Worm (Caenorhabditis elegans) whole organism, L3 larva: Measurements from ENCODE around the gene C55C3.1.

ENCODE experiments used
- R02D3.7 ChIP-seq: fragments of 150-350 bp; optimal IDR thresholded peaks from 2 replicates; lab custom pipeline; 2014; ENCODE audit warnings: missing biosample characterization, missing genetic modification characterization
- ZK546.5 ChIP-seq: sonication (generic microtip); optimal IDR thresholded peaks from 2 replicates; lab custom pipeline; 2017; ENCODE audit warnings: missing biosample characterization, missing genetic modification characterization
- aly-2 ChIP-seq: fragments of 150-350 bp; optimal IDR thresholded peaks from 2 replicates; lab custom pipeline; 2014; ENCODE audit warnings: missing biosample characterization, missing genetic modification characterization
- ama-1 ChIP-seq: fragments of 150-350 bp; optimal IDR thresholded peaks from 2 replicates; lab custom pipeline; 2018
- ceh-28 ChIP-seq: fragments of 150-350 bp; optimal IDR thresholded peaks from 2 replicates; lab custom pipeline; 2014; ENCODE audit warnings: missing biosample characterization, missing genetic modification reagents, missing genetic modification characterization
- ceh-82 ChIP-seq: fragments of 150-350 bp; optimal IDR thresholded peaks from 2 replicates; lab custom pipeline; 2014; ENCODE audit warnings: missing biosample characterization, missing genetic modification characterization
- ceh-9 ChIP-seq: sonication (generic microtip); optimal IDR thresholded peaks from 2 replicates; lab custom pipeline; 2018; ENCODE audit warnings: missing biosample characterization, missing genetic modification characterization
- daf-12 ChIP-seq: fragments of 150-350 bp; optimal IDR thresholded peaks from 2 replicates; lab custom pipeline; 2014; ENCODE audit warnings: missing biosample characterization, missing genetic modification reagents, missing genetic modification characterization
- egl-27 ChIP-seq: sonication (generic microtip); optimal IDR thresholded peaks from 4 replicates; lab custom pipeline; 2017; ENCODE audit warnings: missing biosample characterization, missing genetic modification reagents, missing genetic modification characterization
- egl-5 ChIP-seq: fragments of 150-350 bp; optimal IDR thresholded peaks from 2 replicates; lab custom pipeline; 2017; ENCODE audit warnings: missing biosample characterization, missing genetic modification reagents, missing genetic modification characterization, inconsistent platforms
- elt-1 ChIP-seq: fragments of 150-350 bp; optimal IDR thresholded peaks from 2 replicates; lab custom pipeline; 2014; ENCODE audit warnings: missing biosample characterization, missing genetic modification characterization
- elt-2 ChIP-seq: sonication (generic microtip); optimal IDR thresholded peaks from 2 replicates; lab custom pipeline; 2016; ENCODE audit warnings: missing genetic modification reagents, mild to moderate bottlenecking, missing genetic modification characterization, missing compliant biosample characterization
- elt-3 ChIP-seq, 3 experiments: fragments of 150-350 bp in 1 of 3; sonication (generic microtip) in 2 of 3; optimal IDR thresholded peaks; 2 replicates in 2 of 3; 4 replicates in 1 of 3; lab custom pipeline; 2014 to 2017; ENCODE audit warnings: missing biosample characterization in 3 of 3, missing genetic modification characterization in 3 of 3
- eor-1 ChIP-seq, 2 experiments: fragments of 150-350 bp; optimal IDR thresholded peaks; 2 replicates each; lab custom pipeline; 2014 to 2018; ENCODE audit warnings: missing biosample characterization in 2 of 2, missing genetic modification characterization in 2 of 2
- fkh-10 ChIP-seq: sonication (generic microtip); optimal IDR thresholded peaks from 2 replicates; lab custom pipeline; 2017; ENCODE audit warnings: missing biosample characterization, missing genetic modification reagents, missing genetic modification characterization
- hmg-11 ChIP-seq: sonication (generic microtip); optimal IDR thresholded peaks from 2 replicates; lab custom pipeline; 2016; ENCODE audit warnings: missing genetic modification characterization, missing compliant biosample characterization
- jun-1 ChIP-seq: fragments of 150-350 bp; optimal IDR thresholded peaks from 2 replicates; lab custom pipeline; 2014; ENCODE audit warnings: missing biosample characterization, missing genetic modification reagents, missing genetic modification characterization
- lin-15B ChIP-seq: fragments of 150-350 bp; optimal IDR thresholded peaks from 2 replicates; lab custom pipeline; 2014; ENCODE audit warnings: missing biosample characterization, missing genetic modification characterization
- lin-39 ChIP-seq: fragments of 150-350 bp; optimal IDR thresholded peaks from 2 replicates; lab custom pipeline; 2018; ENCODE audit warnings: missing biosample characterization, missing genetic modification reagents, missing genetic modification characterization
- lsy-12 ChIP-seq: sonication (generic microtip); optimal IDR thresholded peaks from 2 replicates; lab custom pipeline; 2016; ENCODE audit warnings: mild to moderate bottlenecking, missing genetic modification characterization, missing compliant biosample characterization
- mdl-1 ChIP-seq: fragments of 150-350 bp; optimal IDR thresholded peaks from 2 replicates; lab custom pipeline; 2014; ENCODE audit warnings: missing biosample characterization, missing genetic modification characterization
- nfya-1 ChIP-seq: sonication (generic microtip); optimal IDR thresholded peaks from 2 replicates; lab custom pipeline; 2017; ENCODE audit warnings: missing genetic modification characterization, mild to moderate bottlenecking, missing compliant biosample characterization, antibody characterized with exemption, moderate library complexity; ENCODE audit not compliant: insufficient read depth
- nhr-11 ChIP-seq: fragments of 150-350 bp; optimal IDR thresholded peaks from 2 replicates; lab custom pipeline; 2014; ENCODE audit warnings: missing biosample characterization, missing genetic modification characterization
- nhr-12 ChIP-seq: fragments of 150-350 bp; optimal IDR thresholded peaks from 2 replicates; lab custom pipeline; 2014; ENCODE audit warnings: missing biosample characterization, missing genetic modification characterization
- nhr-23 ChIP-seq: fragments of 150-350 bp; optimal IDR thresholded peaks from 2 replicates; lab custom pipeline; 2014; ENCODE audit warnings: missing biosample characterization, missing genetic modification reagents, missing genetic modification characterization
- nhr-237 ChIP-seq: fragments of 150-350 bp; optimal IDR thresholded peaks from 2 replicates; lab custom pipeline; 2014; ENCODE audit warnings: missing biosample characterization, missing genetic modification characterization
- nhr-25 ChIP-seq: sonication (generic microtip); optimal IDR thresholded peaks from 2 replicates; lab custom pipeline; 2017; ENCODE audit warnings: missing biosample characterization, missing genetic modification characterization
- nhr-43 ChIP-seq: sonication (generic microtip); optimal IDR thresholded peaks from 2 replicates; lab custom pipeline; 2016; ENCODE audit warnings: mild to moderate bottlenecking, missing genetic modification characterization, missing compliant biosample characterization; ENCODE audit not compliant: poor library complexity, severe bottlenecking
- nhr-76 ChIP-seq: fragments of 150-350 bp; sonication (generic microtip); optimal IDR thresholded peaks from 5 replicates; lab custom pipeline; 2014; ENCODE audit warnings: missing biosample characterization, missing genetic modification characterization
- nhr-77 ChIP-seq: fragments of 150-350 bp; optimal IDR thresholded peaks from 2 replicates; lab custom pipeline; 2014; ENCODE audit warnings: missing biosample characterization, missing genetic modification characterization
- pha-4 ChIP-seq: fragments of 150-350 bp; optimal IDR thresholded peaks from 2 replicates; lab custom pipeline; 2014; ENCODE audit warnings: missing biosample characterization, missing genetic modification reagents, missing genetic modification characterization
- pqm-1 ChIP-seq: fragments of 150-350 bp; optimal IDR thresholded peaks from 2 replicates; lab custom pipeline; 2017; ENCODE audit warnings: missing biosample characterization, missing genetic modification characterization, inconsistent platforms
- sea-2 ChIP-seq: fragments of 150-350 bp; sonication (generic microtip); optimal IDR thresholded peaks from 4 replicates; lab custom pipeline; 2014; ENCODE audit warnings: missing biosample characterization, missing genetic modification reagents, missing genetic modification characterization
- snpc-4 ChIP-seq: fragments of 150-350 bp; optimal IDR thresholded peaks from 2 replicates; lab custom pipeline; 2014; ENCODE audit warnings: missing biosample characterization, missing genetic modification characterization
- tbx-2 ChIP-seq: sonication (generic microtip); optimal IDR thresholded peaks from 2 replicates; lab custom pipeline; 2016; ENCODE audit warnings: mild to moderate bottlenecking, missing genetic modification characterization, missing compliant biosample characterization
- unc-39 ChIP-seq: sonication (generic microtip); optimal IDR thresholded peaks from 4 replicates; lab custom pipeline; 2017; ENCODE audit warnings: missing biosample characterization, missing genetic modification characterization
- unc-62 ChIP-seq: fragments of 150-350 bp; sonication (generic microtip); optimal IDR thresholded peaks from 4 replicates; lab custom pipeline; 2014; ENCODE audit warnings: missing biosample characterization, missing genetic modification reagents, missing genetic modification characterization
- zag-1 ChIP-seq: fragments of 150-350 bp; optimal IDR thresholded peaks from 2 replicates; lab custom pipeline; 2014; ENCODE audit warnings: missing biosample characterization, missing genetic modification characterization
- ztf-11 ChIP-seq: fragments of 150-350 bp; optimal IDR thresholded peaks from 2 replicates; lab custom pipeline; 2014; ENCODE audit warnings: missing biosample characterization, missing genetic modification characterization
- ztf-4 ChIP-seq: fragments of 150-350 bp; optimal IDR thresholded peaks from 2 replicates; lab custom pipeline; 2014; ENCODE audit warnings: missing biosample characterization, missing genetic modification characterization

C55C3.1 gene

DNA sequence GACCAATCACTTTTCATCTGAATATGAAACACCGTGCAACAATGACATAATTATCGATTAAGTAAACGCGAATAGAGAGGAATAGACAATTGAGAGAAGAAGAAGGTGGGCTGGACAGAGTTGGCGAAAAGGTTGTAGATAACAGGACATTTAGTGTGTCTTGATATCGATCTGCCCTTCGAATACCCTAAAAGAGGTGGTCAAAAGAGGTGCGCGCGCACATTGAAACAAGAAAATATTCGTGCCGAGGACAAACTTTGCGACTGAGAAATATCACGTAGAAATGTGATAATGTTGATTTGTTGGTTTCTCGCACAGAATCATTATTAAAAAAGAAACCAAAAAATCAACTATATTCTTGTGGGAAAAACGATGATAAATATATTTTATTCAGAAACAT, 41.0 kb downstream of the C55C3.1 start:
- TF ChIP-seq fkh-10 (no peak), elt-3 (tag; optimal IDR thresholded peaks at IDR 0.05; lab: Kevin White, UChicago) (peak in 1 of 3 experiments; percentile 12), nhr-43 (tag; lab: Kevin White, UChicago) (peak; percentile 25), ama-1 (lab: Kevin White, UChicago) (no peak), zag-1 (tag; lab: Kevin White, UChicago) (no peak), elt-1 (peak; percentile 51), elt-2 (tag; lab: Kevin White, UChicago) (peak; percentile 41), nfya-1 (peak; percentile 22), nhr-23 (tag; lab: Kevin White, UChicago) (peak; percentile 36), hmg-11 (tag; lab: Kevin White, UChicago) (no peak), nhr-25 (tag; lab: Kevin White, UChicago) (peak; percentile 29), ceh-28 (tag; lab: Kevin White, UChicago) (peak; percentile 51)

DNA sequence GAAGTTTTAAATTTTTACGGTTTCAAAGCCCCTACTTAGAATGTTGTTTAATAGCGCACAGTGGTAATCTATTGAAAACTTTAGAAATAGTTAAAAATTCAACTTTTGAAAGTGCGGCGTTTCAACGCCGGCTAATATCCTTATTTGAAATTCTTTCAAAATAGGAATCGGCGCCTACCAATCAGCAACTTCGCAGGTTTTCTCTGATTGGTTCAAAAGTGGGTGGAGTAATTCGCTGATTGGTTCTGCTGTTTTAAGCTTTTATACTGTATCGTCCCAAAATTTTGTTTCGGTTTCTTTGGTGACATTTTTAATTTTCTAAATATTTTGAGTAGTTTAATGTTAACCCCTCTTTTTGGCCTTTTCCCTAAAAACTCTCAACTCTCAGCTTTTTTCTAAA, 43.1 kb downstream of the C55C3.1 start:
- TF ChIP-seq nfya-1: peak; percentile 94
- TF ChIP-seq aly-2 (tag; lab: Kevin White, UChicago): no peak
- no peak for TF ChIP-seq unc-39 (tag; lab: Kevin White, UChicago)

DNA sequence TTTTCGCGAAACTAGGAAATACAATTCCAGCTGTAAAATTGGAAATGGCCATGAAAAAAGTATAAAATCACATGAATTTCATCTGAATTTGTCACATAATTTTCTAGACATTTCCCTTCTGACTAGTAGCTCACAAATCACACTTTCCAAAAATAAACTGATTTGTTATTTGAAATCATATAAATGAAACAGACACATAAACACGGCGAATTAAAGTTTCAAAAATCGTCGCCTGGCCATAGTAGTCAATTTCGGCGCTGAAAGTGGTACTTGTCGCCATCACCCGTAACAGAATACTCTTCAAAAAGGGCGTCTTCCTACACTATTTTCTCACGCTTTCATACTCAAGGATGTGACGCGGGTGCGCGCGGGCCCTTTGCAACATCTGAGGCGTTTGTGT, 43.8 kb downstream of the C55C3.1 start:
- no peak for TF ChIP-seq egl-5
- TF ChIP-seq egl-27 (tag; lab: Kevin White, UChicago): no peak
- TF ChIP-seq mdl-1: no peak
- TF ChIP-seq aly-2 (tag; lab: Kevin White, UChicago): no peak
- no peak for TF ChIP-seq nhr-76
- TF ChIP-seq, all 47 proteins: peak for 0

DNA sequence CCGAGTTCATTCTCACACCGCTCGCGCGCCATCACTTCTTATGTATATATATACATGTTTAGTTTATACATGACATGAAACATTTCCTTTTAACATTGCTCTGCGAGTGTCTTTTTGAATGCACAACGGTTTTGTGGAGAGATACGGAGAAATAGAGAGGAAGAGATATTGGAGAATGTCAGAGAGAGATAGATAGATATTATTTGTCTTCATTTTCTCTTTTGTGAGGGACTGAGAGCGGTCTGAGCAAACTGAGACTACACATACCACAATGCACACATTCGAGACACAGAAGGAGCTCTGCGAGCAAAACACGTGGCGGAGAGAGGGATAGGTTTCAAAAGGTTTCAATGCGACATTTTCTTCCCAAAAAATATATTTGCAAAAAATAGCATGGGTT, 44.4 kb downstream of the C55C3.1 start:
- TF ChIP-seq pqm-1 (no peak), tbx-2 (tag; lab: Kevin White, UChicago) (peak; percentile 5), hmg-11 (tag; lab: Kevin White, UChicago) (no peak), nhr-237 (no peak), lin-39 (tag; lab: Kevin White, UChicago) (peak; percentile 7), lsy-12 (tag; lab: Kevin White, UChicago) (no peak), pha-4 (tag; lab: Kevin White, UChicago) (peak; percentile 91), sea-2 (no peak)
- TF ChIP-seq, all 47 proteins: peak for 3

DNA sequence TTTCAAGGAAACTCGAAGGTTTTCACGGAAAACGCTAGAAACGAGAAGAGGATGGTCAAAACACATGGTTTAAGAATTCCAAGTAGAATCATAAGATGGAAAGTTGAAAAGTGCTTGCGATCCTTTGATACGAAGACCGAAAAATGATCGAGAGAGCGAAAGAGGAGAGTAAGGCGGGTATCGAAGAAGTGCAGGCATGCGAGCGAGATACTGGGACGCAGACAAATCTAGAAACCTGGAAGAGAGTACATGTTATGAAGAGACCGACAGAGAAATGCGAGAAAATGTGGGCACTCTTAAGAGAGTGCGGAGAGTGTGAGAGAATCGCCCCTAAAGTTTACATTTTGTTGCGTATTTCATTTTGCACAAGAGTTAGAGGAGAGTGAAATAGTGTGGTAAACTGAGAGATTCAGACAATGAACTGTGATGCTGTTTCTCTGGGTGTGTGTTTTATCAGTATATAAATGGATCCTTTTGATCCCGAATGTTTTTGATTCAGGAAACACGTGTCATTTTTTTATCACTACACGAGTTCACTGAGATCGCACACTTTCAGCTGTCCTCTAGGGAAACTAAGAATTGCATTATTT, 45.2 kb downstream of the C55C3.1 start:
- no peak for TF ChIP-seq aly-2 (tag; lab: Kevin White, UChicago)
- TF ChIP-seq nhr-12: no peak
- TF ChIP-seq nfya-1: peak; percentile 83
- TF ChIP-seq pha-4 (tag; lab: Kevin White, UChicago): peak; percentile 92
- peak; percentile 53 for TF ChIP-seq tbx-2 (tag; lab: Kevin White, UChicago)
- TF ChIP-seq fkh-10: no peak
- no peak for TF ChIP-seq ztf-4 (tag; lab: Kevin White, UChicago)
- TF ChIP-seq nhr-77 (tag; lab: Kevin White, UChicago): peak; percentile 43
- no peak for TF ChIP-seq unc-39 (tag; lab: Kevin White, UChicago)
- no peak for TF ChIP-seq egl-27 (tag; lab: Kevin White, UChicago)
- TF ChIP-seq nhr-11 (tag; lab: Kevin White, UChicago): peak; percentile 30
- TF ChIP-seq ceh-82 (tag; lab: Kevin White, UChicago): no peak
- TF ChIP-seq elt-2 (tag; lab: Kevin White, UChicago): peak; percentile 85
- TF ChIP-seq daf-12 (tag; lab: Kevin White, UChicago): no peak
- TF ChIP-seq unc-62 (GFP tag; lab: Kevin White, UChicago): no peak
- TF ChIP-seq nhr-23 (tag; lab: Kevin White, UChicago): peak; percentile 70
- peak; percentile 70 for TF ChIP-seq lsy-12 (tag; lab: Kevin White, UChicago)
- TF ChIP-seq lin-15B (tag; lab: Kevin White, UChicago): peak; percentile 9
- TF ChIP-seq ceh-28 (tag; lab: Kevin White, UChicago): peak; percentile 48
- TF ChIP-seq ama-1 (lab: Kevin White, UChicago): peak; percentile 33
- TF ChIP-seq ZK546.5: no peak
- peak; percentile 19 for TF ChIP-seq snpc-4 (tag; lab: Kevin White, UChicago)
- peak; percentile 46 for TF ChIP-seq R02D3.7
- TF ChIP-seq nhr-25 (tag; lab: Kevin White, UChicago): peak; percentile 74
- peak; percentile 91 for TF ChIP-seq pqm-1
- TF ChIP-seq egl-5: peak; percentile 40
- TF ChIP-seq hmg-11 (tag; lab: Kevin White, UChicago): peak; percentile 92
- peak; percentile 70 for TF ChIP-seq mdl-1
- no peak for TF ChIP-seq ztf-11 (tag; lab: Kevin White, UChicago)
- peak; percentile 41 for TF ChIP-seq nhr-43 (tag; lab: Kevin White, UChicago)
- no peak for TF ChIP-seq eor-1 (tag; optimal IDR thresholded peaks at IDR 0.05; lab: Kevin White, UChicago)
- peak; percentile 75 for TF ChIP-seq jun-1 (tag; lab: Kevin White, UChicago)
- TF ChIP-seq lin-39 (tag; lab: Kevin White, UChicago): peak; percentile 44
- TF ChIP-seq ceh-9 (tag; lab: Kevin White, UChicago): no peak
- TF ChIP-seq nhr-76: peak; percentile 47
